Fruit fly (Drosophila melanogaster) whole organism, prepupa: ENCODE measurements around the gene CG42709.

Experiments used
- CG15336 ChIP-seq: fragments of 200-800 bp; sonication (Bioruptor generic); IDR thresholded peaks from 2 replicates; pipeline ENCODE4 v1.3.6; 2022; ENCODE audit warnings: missing biosample characterization, missing genetic modification characterization
- CG16779 ChIP-seq: fragments of 200-800 bp; sonication (Bioruptor generic); optimal IDR thresholded peaks from 3 replicates; lab custom pipeline; 2017; ENCODE audit warnings: missing biosample characterization, mild to moderate bottlenecking, missing genetic modification characterization
- CG34406 ChIP-seq: fragments of 200-800 bp; sonication (Bioruptor generic); optimal IDR thresholded peaks from 3 replicates; lab custom pipeline; 2016; ENCODE audit warnings: missing biosample characterization, missing genetic modification characterization
- Ets21C ChIP-seq: fragments of 200-800 bp; sonication (Bioruptor generic); optimal IDR thresholded peaks from 3 replicates; lab custom pipeline; 2016; ENCODE audit warnings: missing biosample characterization, missing genetic modification characterization
- svp ChIP-seq: fragments of 200-800 bp; sonication (Bioruptor generic); peaks from one replicate; lab custom pipeline; 2016; ENCODE audit warnings: missing biosample characterization, missing genetic modification characterization

dm6 chr3L:12748711-12749566, 41.1 kb upstream of the CG42709 start:
- TF ChIP-seq CG34406 (GFP tag; lab: Kevin White, UChicago) (no peak), svp (GFP tag; lab: Kevin White, UChicago) (no peak), CG15336 (GFP tag; lab: Robert Waterston, UW) (no peak), Ets21C (GFP tag; lab: Kevin White, UChicago) (no peak), CG16779 (tag; lab: Kevin White, UChicago) (no peak)
